Worm (Caenorhabditis elegans): Measurements from ENCODE around the gene Y57A10B.6.

- TF ChIP-seq mep-1 (tag; optimal IDR thresholded peaks at IDR 0.05) (no peak), lin-13 (tag; optimal IDR thresholded peaks at IDR 0.05) (no peak), nhr-28 (tag; optimal IDR thresholded peaks at IDR 0.05) (no peak), unc-62 (GFP tag; optimal IDR thresholded peaks at IDR 0.05) (no peak), pha-4 (tag; optimal IDR thresholded peaks at IDR 0.05) (no peak), snpc-4 (tag; optimal IDR thresholded peaks at IDR 0.05) (no peak), hlh-1 (tag; optimal IDR thresholded peaks at IDR 0.05) (no peak), nhr-12 (tag; optimal IDR thresholded peaks at IDR 0.05) (no peak), ceh-83 (GFP tag; optimal IDR thresholded peaks at IDR 0.05) (no peak), nhr-76 (tag; optimal IDR thresholded peaks at IDR 0.05) (no peak), ces-1 (GFP tag; optimal IDR thresholded peaks at IDR 0.05) (no peak), unc-120 (tag; optimal IDR thresholded peaks at IDR 0.05; ENCODE audit: poor library complexity, severe bottlenecking) (no peak), ztf-11 (tag; optimal IDR thresholded peaks at IDR 0.05) (no peak)
Observed at ce11 chrII:12414805-12415204, 24.9 kb downstream of the Y57A10B.6 start, which contains the start of gene Y57A10C.11.

All from whole organism, mixed stage, embryonic.